Fruit fly (Drosophila melanogaster): Measurements from ENCODE around the gene Sec23.

DNA sequence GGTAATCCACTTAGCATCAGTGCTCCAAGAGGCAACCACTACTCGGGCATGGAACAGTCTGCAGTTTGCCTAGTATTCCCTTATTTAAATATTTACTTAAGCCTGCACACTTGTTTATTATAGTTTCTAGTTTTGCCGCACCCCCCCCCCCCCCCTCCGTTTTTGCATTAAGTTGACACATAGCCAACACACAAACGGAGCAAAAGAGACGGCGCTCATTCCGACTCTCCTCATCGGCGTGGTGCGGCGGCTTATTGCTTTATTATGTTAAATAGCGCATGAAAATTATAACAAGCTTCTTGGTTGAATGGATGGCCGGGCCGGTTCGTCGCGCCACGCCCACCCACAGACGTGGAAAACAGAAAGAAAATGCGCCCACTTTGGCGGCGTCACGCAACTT lies 40.8 kb downstream of the Sec23 start:
- no peak for TF ChIP-seq Snoo (tag; optimal IDR thresholded peaks at IDR 0.05)
- no peak for TF ChIP-seq Pif1A (GFP tag; optimal IDR thresholded peaks at IDR 0.05)
- TF ChIP-seq EcR (GFP tag; optimal IDR thresholded peaks at IDR 0.05) = no peak
- no peak for TF ChIP-seq D1 (tag; optimal IDR thresholded peaks at IDR 0.05)
- TF ChIP-seq gl (tag; optimal IDR thresholded peaks at IDR 0.05) = no peak
- no peak for TF ChIP-seq CG14655 (GFP tag; optimal IDR thresholded peaks at IDR 0.05)
- no peak for TF ChIP-seq CG4496 (GFP tag; IDR thresholded peaks at IDR 0.05)
- no peak for TF ChIP-seq CG13204 (GFP tag; optimal IDR thresholded peaks at IDR 0.05)
